Worm (Caenorhabditis elegans): ENCODE measurements around the gene srw-100.

The srw-100 gene

DNA sequence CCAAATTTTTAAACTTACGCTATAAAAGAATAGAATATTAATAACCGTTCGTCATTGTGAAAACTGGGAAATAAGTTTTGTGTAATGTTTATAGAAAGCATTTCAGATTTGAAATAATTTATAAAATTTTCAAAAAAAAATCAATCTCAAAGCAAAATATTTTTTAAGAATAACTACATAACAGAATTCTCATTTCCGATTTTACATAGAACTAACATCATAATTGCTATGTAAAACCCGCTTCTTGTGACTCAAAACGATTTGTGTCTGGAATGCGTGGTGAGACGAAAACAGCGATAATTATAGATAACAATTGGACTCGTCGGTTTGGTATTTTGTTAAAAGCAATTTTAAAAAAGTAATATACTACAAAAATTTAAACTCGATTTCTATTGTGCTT is 30.2 kb upstream of the srw-100 start, which contains the start of gene srw-91:
Gene srw-91, minus strand, starts transcription at position 101 of the 400 bp plus-strand sequence.
- TF ChIP-seq F23B12.7 (tag; optimal IDR thresholded peaks at IDR 0.05; ENCODE audit: insufficient read depth): no peak
- TF ChIP-seq nfya-2 (GFP tag; IDR thresholded peaks at IDR 0.05): no peak

- no peak for TF ChIP-seq F55B11.4 (tag; optimal IDR thresholded peaks at IDR 0.05; ENCODE audit: borderline replicate concordance, insufficient read depth)
- no peak for TF ChIP-seq ZK185.1 (tag; optimal IDR thresholded peaks at IDR 0.05; ENCODE audit: poor library complexity, severe bottlenecking)
- no peak for TF ChIP-seq snpc-1.3 (tag; optimal IDR thresholded peaks at IDR 0.05; ENCODE audit: insufficient read depth)
- no peak for TF ChIP-seq ztf-6 (GFP tag; IDR thresholded peaks at IDR 0.05)
- no peak for TF ChIP-seq T26A5.8 (tag; optimal IDR thresholded peaks at IDR 0.05)
- no peak for TF ChIP-seq xnd-1 (tag; optimal IDR thresholded peaks at IDR 0.05)
- TF ChIP-seq snpc-4 (GFP tag; optimal IDR thresholded peaks at IDR 0.05): no peak
- TF ChIP-seq snpc-4 (tag; optimal IDR thresholded peaks at IDR 0.05): no peak
- no peak for TF ChIP-seq ceh-27 (GFP tag; optimal IDR thresholded peaks at IDR 0.05)
- no peak for TF ChIP-seq lin-35 (GFP tag; optimal IDR thresholded peaks at IDR 0.05)
- TF ChIP-seq hmg-1.2 (GFP tag; IDR thresholded peaks at IDR 0.05): no peak
- TF ChIP-seq sptf-2 (GFP tag; optimal IDR thresholded peaks at IDR 0.05): no peak
- TF ChIP-seq F33H1.4 (GFP tag; IDR thresholded peaks at IDR 0.05): no peak
- TF ChIP-seq somi-1 (GFP tag; optimal IDR thresholded peaks at IDR 0.05): no peak
- TF ChIP-seq D2030.7 (GFP tag; IDR thresholded peaks at IDR 0.05): no peak
- TF ChIP-seq nfya-2 (GFP tag; IDR thresholded peaks at IDR 0.05): no peak
- TF ChIP-seq attf-6 (GFP tag; IDR thresholded peaks at IDR 0.05): no peak
- no peak for TF ChIP-seq hmg-20 (GFP tag; IDR thresholded peaks at IDR 0.05)
- no peak for TF ChIP-seq nhr-27 (tag; optimal IDR thresholded peaks at IDR 0.05)
These were observed 28.7 kb upstream of the srw-100 start, which contains the start of gene srh-3 for ce11 chrV:1682279-1682678. Gene srh-3, plus strand, starts transcription at chrV:1682579.

DNA sequence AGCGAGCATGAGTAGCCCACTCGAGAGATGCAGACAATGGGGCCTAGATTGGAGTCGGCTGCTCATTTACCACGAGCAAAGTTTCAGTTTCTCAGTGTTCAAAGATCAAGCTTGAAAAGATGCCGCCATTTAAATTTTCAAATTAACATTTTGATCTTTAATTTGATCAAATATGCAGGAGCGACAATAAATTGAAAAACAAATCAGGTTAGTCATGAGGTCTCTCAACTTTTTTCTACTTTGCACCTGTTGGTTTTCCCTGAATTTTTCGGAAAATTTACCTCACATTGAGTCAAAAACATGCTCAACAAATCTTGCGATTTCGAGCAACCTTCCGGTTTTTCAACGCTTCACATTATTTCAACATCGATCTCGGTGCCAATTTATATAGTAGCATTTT is 25.7 kb upstream of the srw-100 start, which contains the start of gene srh-5:
Gene srh-5, plus strand, starts transcription at position 301 of the 400 bp plus-strand sequence.
- TF ChIP-seq F52B5.7 (tag; optimal IDR thresholded peaks at IDR 0.05): no peak
- TF ChIP-seq somi-1 (GFP tag; optimal IDR thresholded peaks at IDR 0.05): no peak
- no peak for TF ChIP-seq Y56A3A.18 (GFP tag; IDR thresholded peaks at IDR 0.05)
- TF ChIP-seq Y67H2A.10 (GFP tag; conservative IDR thresholded peaks at IDR 0.05): no peak
- no peak for TF ChIP-seq zim-3 (tag; optimal IDR thresholded peaks at IDR 0.05)
- no peak for TF ChIP-seq mcd-1 (GFP tag; IDR thresholded peaks at IDR 0.05)
- no peak for TF ChIP-seq egl-18 (GFP tag; IDR thresholded peaks at IDR 0.05)
- TF ChIP-seq rec-8 (tag; optimal IDR thresholded peaks at IDR 0.05): no peak
- TF ChIP-seq Y79H2A.3 (GFP tag; conservative IDR thresholded peaks at IDR 0.05): no peak

ce11 chrV:1692494-1692893 is 18.5 kb upstream of the srw-100 start, which contains the start of gene Y46H3C.5:
Gene Y46H3C.5, minus strand, starts transcription at chrV:1692495.
- TF ChIP-seq aptf-3 (GFP tag; IDR thresholded peaks at IDR 0.05): 0 out of 2 replicates have a peak, but pooled peaks have one; percentile 63
- TF ChIP-seq aptf-2 (GFP tag; conservative IDR thresholded peaks at IDR 0.05): peak; percentile 80

DNA sequence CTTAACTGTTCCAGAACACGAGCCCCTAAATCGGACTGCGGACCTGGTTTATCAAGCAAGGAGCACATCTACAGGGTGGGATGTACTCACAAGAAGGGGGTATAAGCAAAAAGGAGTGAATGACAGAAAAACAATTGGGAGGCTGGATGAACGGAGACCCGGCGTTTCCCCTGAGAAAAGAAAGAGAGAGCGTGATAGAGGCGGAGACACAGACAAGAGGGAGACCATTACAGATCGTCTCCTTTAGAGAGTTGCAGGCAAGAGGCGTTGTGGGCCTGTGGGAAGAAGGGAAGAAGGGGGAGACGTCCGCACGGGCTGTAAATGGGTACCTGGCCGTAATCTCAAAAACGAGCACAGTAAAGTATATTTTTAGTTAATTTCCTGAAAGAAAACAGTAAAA is 17.1 kb upstream of the srw-100 start, which contains the start of gene Y46H3C.7:
Gene Y46H3C.7, minus strand, starts transcription at position 147 of the 400 bp plus-strand sequence.
- TF ChIP-seq hmg-1.2 (GFP tag; IDR thresholded peaks at IDR 0.05) (peak; percentile 65), aptf-2 (GFP tag; conservative IDR thresholded peaks at IDR 0.05) (peak; percentile 94), aptf-3 (GFP tag; IDR thresholded peaks at IDR 0.05) (0 out of 2 replicates have a peak, but pooled peaks have one; percentile 60)

Data from whole organism, young adult.